Worm (Caenorhabditis elegans) whole organism, early embryonic: Measurements from ENCODE around the gene K12G11.6.

Source experiments
- B0310.2 ChIP-seq: sonication (generic microtip); optimal IDR thresholded peaks from 2 replicates; lab custom pipeline; 2016; ENCODE audit warnings: mild to moderate bottlenecking, missing genetic modification characterization, missing compliant biosample characterization
- F13C5.2 ChIP-seq: sonication (generic microtip); optimal IDR thresholded peaks from 2 replicates; lab custom pipeline; 2017; ENCODE audit warnings: mild to moderate bottlenecking, missing genetic modification characterization, inconsistent platforms, missing compliant biosample characterization
- aly-1 ChIP-seq: sonication (generic microtip); optimal IDR thresholded peaks from 2 replicates; lab custom pipeline; 2016; ENCODE audit warnings: missing genetic modification characterization, missing compliant biosample characterization
- ama-1 ChIP-seq: fragments of 150-350 bp; optimal IDR thresholded peaks from 2 replicates; lab custom pipeline; 2014
- ceh-13 ChIP-seq: fragments of 200-800 bp; sonication (Bioruptor generic); optimal IDR thresholded peaks from 2 replicates; lab custom pipeline; 2018; ENCODE audit warnings: mild to moderate bottlenecking, missing genetic modification characterization, missing compliant biosample characterization
- ceh-36 ChIP-seq: sonication (generic microtip); optimal IDR thresholded peaks from 2 replicates; lab custom pipeline; 2016; ENCODE audit warnings: missing genetic modification characterization, inconsistent platforms, missing compliant biosample characterization
- ets-7 ChIP-seq: sonication (generic microtip); optimal IDR thresholded peaks from 2 replicates; lab custom pipeline; 2016; ENCODE audit warnings: missing genotype, missing genetic modification characterization, missing compliant biosample characterization
- flt-1 ChIP-seq: fragments of 200-800 bp; sonication (Bioruptor generic); IDR thresholded peaks from 2 replicates; pipeline ENCODE4 v1.3.6; 2022; ENCODE audit warnings: missing genetic modification characterization, missing compliant biosample characterization
- hnd-1 ChIP-seq: sonication (generic microtip); optimal IDR thresholded peaks from 2 replicates; lab custom pipeline; 2016; ENCODE audit warnings: missing genetic modification characterization, missing compliant biosample characterization
- pes-1 ChIP-seq: fragments of 200-800 bp; sonication (Bioruptor generic); IDR thresholded peaks from 2 replicates; pipeline ENCODE4 v1.3.6; 2022; ENCODE audit warnings: missing genetic modification reagents, missing genetic modification characterization, missing compliant biosample characterization
- scrt-1 ChIP-seq: fragments of 200-800 bp; sonication (Bioruptor generic); IDR thresholded peaks from 2 replicates; pipeline ENCODE4 v1.3.6; 2022; ENCODE audit warnings: missing genetic modification characterization, missing compliant biosample characterization
- tbx-37 ChIP-seq: fragments of 200-800 bp; sonication (Bioruptor generic); conservative IDR thresholded peaks from 2 replicates; pipeline ENCODE4 v1.3.6; 2022; ENCODE audit warnings: missing genetic modification reagents, missing genetic modification characterization, missing compliant biosample characterization
- tra-4 ChIP-seq: sonication (generic microtip); optimal IDR thresholded peaks from 2 replicates; lab custom pipeline; 2017; ENCODE audit warnings: missing genetic modification characterization, missing compliant biosample characterization

ce11 chrV:11845492-11845891, 48.6 kb upstream of the K12G11.6 start, which contains the start of gene hmp-1:
- no peak for TF ChIP-seq ceh-13 (GFP tag; lab: Kevin White, UChicago)
- no peak for TF ChIP-seq tra-4 (tag; lab: Kevin White, UChicago)
- TF ChIP-seq ama-1 (lab: Kevin White, UChicago): no peak
- TF ChIP-seq pes-1 (GFP tag; lab: Robert Waterston, UW): no peak
- TF ChIP-seq B0310.2 (tag; lab: Kevin White, UChicago): no peak
- no peak for TF ChIP-seq F13C5.2 (tag; lab: Kevin White, UChicago)
- TF ChIP-seq ceh-36 (tag; lab: Kevin White, UChicago): no peak
- TF ChIP-seq flt-1: no peak
- TF ChIP-seq aly-1 (tag; lab: Kevin White, UChicago): no peak
- no peak for TF ChIP-seq tbx-37 (GFP tag; lab: Robert Waterston, UW)
- TF ChIP-seq scrt-1 (GFP tag; lab: Robert Waterston, UW): no peak
- no peak for TF ChIP-seq ets-7 (tag; lab: Kevin White, UChicago)
- no peak for TF ChIP-seq hnd-1 (tag; lab: Kevin White, UChicago)
